Worm (Caenorhabditis elegans): ENCODE measurements around the gene C55A6.7.

DNA sequence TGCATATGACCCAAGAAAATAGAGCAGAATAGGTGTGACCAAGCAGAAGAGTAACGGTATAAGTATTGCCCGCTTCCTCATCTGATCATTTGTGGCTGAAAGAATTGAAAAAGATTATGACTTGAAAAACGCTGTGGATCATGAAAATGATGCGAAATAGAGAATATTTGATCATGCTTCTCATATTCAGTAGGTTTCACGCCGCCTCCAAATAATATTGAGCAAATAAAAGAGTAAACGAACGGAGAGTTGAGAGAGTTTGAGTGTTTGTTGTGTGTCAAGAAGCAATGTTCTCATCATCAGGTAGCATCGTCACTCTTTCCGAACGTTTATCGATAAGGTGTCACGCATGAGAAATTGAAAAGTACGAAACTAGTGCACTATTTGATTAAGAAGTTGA, 24.0 kb downstream of the C55A6.7 start, which contains the start of gene htrl-1:
- TF ChIP-seq aly-1 (tag; optimal IDR thresholded peaks at IDR 0.05) (no peak), ama-1 (optimal IDR thresholded peaks at IDR 0.05) (no peak), hnd-1 (tag; optimal IDR thresholded peaks at IDR 0.05) (no peak), ets-7 (tag; optimal IDR thresholded peaks at IDR 0.05) (no peak), scrt-1 (GFP tag; IDR thresholded peaks at IDR 0.05) (no peak)

Measured in whole organism, early embryonic.